Worm (Caenorhabditis elegans): ENCODE data around the gene nhr-34.

ce11 chrIV:9675572-9675971, at the start of gene nhr-34:
- no peak for TF ChIP-seq snpc-4 (GFP tag; optimal IDR thresholded peaks at IDR 0.05)
- no peak for TF ChIP-seq snpc-4 (tag; optimal IDR thresholded peaks at IDR 0.05)
- no peak for TF ChIP-seq nfya-1 (tag; optimal IDR thresholded peaks at IDR 0.05; ENCODE audit: borderline replicate concordance, insufficient read depth)
- TF ChIP-seq lin-35 (GFP tag; optimal IDR thresholded peaks at IDR 0.05) = no peak
- no peak for TF ChIP-seq nhr-80 (tag; optimal IDR thresholded peaks at IDR 0.05)
- TF ChIP-seq F39B2.1 (GFP tag; IDR thresholded peaks at IDR 0.05) = no peak
- no peak for TF ChIP-seq aptf-2 (GFP tag; conservative IDR thresholded peaks at IDR 0.05)
- TF ChIP-seq dpl-1 (GFP tag; optimal IDR thresholded peaks at IDR 0.05) = no peak
- TF ChIP-seq aptf-3 (GFP tag; IDR thresholded peaks at IDR 0.05) = no peak
- TF ChIP-seq C17E4.6 (GFP tag; IDR thresholded peaks at IDR 0.05) = no peak
- TF ChIP-seq hlh-26 (GFP tag; conservative IDR thresholded peaks at IDR 0.05) = no peak
- no peak for TF ChIP-seq somi-1 (GFP tag; optimal IDR thresholded peaks at IDR 0.05)
- TF ChIP-seq pha-4 (tag; optimal IDR thresholded peaks at IDR 0.05) = no peak
- no peak for TF ChIP-seq cebp-1 (GFP tag; IDR thresholded peaks at IDR 0.05)
- TF ChIP-seq cebp-1 (tag; optimal IDR thresholded peaks at IDR 0.05) = no peak
- TF ChIP-seq ceh-58 (GFP tag; IDR thresholded peaks at IDR 0.05) = no peak

All from whole organism, young adult.